Worm (Caenorhabditis elegans): ENCODE data around the gene F38E9.4.

Gene F38E9.4

ce11 chrX:16416790-16417330, 34.9 kb upstream of the F38E9.4 start, which contains the start of gene eat-17:
Gene eat-17 (minus strand): TSS chrX:16416840.
- TF ChIP-seq C06A6.2 (GFP tag; conservative IDR thresholded peaks at IDR 0.05) (no peak), efl-1 (GFP tag; optimal IDR thresholded peaks at IDR 0.05) (no peak), F57C9.4 (tag; optimal IDR thresholded peaks at IDR 0.05) (no peak), aptf-3 (GFP tag; IDR thresholded peaks at IDR 0.05) (0 out of 2 replicates have a peak, but pooled peaks have one; percentile 19), zfh-2 (GFP tag; conservative IDR thresholded peaks at IDR 0.05) (peak; percentile 88)

- no peak for TF ChIP-seq snpc-4 (GFP tag; optimal IDR thresholded peaks at IDR 0.05)
- no peak for TF ChIP-seq snpc-4 (tag; optimal IDR thresholded peaks at IDR 0.05)
- no peak for TF ChIP-seq sdz-38 (tag; optimal IDR thresholded peaks at IDR 0.05)
- TF ChIP-seq Y56A3A.18 (GFP tag; IDR thresholded peaks at IDR 0.05) = no peak
- TF ChIP-seq C06A6.2 (GFP tag; conservative IDR thresholded peaks at IDR 0.05) = no peak
- TF ChIP-seq chd-7 (tag; optimal IDR thresholded peaks at IDR 0.05) = no peak
- TF ChIP-seq madf-8 (GFP tag; conservative IDR thresholded peaks at IDR 0.05) = peak; percentile 70
- TF ChIP-seq die-1 (tag; optimal IDR thresholded peaks at IDR 0.05) = no peak
- no peak for TF ChIP-seq F49E8.2 (tag; optimal IDR thresholded peaks at IDR 0.05; ENCODE audit: insufficient read depth)
- TF ChIP-seq somi-1 (GFP tag; optimal IDR thresholded peaks at IDR 0.05) = no peak
- no peak for TF ChIP-seq ztf-28 (GFP tag; IDR thresholded peaks at IDR 0.05)
- no peak for TF ChIP-seq F22D6.2 (tag; optimal IDR thresholded peaks at IDR 0.05)
- TF ChIP-seq egrh-3 (GFP tag; IDR thresholded peaks at IDR 0.05) = 0 out of 2 replicates have a peak, but pooled peaks have one; percentile 19
- TF ChIP-seq ztf-3 (GFP tag; optimal IDR thresholded peaks at IDR 0.05) = no peak
- TF ChIP-seq nhr-179 (tag; optimal IDR thresholded peaks at IDR 0.05) = no peak
- no peak for TF ChIP-seq Y53F4B.3 (GFP tag; IDR thresholded peaks at IDR 0.05)
- TF ChIP-seq dpl-1 (GFP tag; optimal IDR thresholded peaks at IDR 0.05) = peak; percentile 28
- no peak for TF ChIP-seq lin-40 (tag; optimal IDR thresholded peaks at IDR 0.05)
- no peak for TF ChIP-seq Y95B8A.8 (GFP tag; IDR thresholded peaks at IDR 0.05)
- no peak for TF ChIP-seq egl-18 (GFP tag; IDR thresholded peaks at IDR 0.05)
- peak; percentile 75 for TF ChIP-seq efl-1 (GFP tag; optimal IDR thresholded peaks at IDR 0.05)
These were observed 33.3 kb upstream of the F38E9.4 start for ce11 chrX:16418396-16418795.

- TF ChIP-seq hmg-1.2 (GFP tag; IDR thresholded peaks at IDR 0.05) (no peak), F22D6.2 (tag; optimal IDR thresholded peaks at IDR 0.05) (no peak), pbrm-1 (GFP tag; IDR thresholded peaks at IDR 0.05) (no peak), D2030.7 (GFP tag; IDR thresholded peaks at IDR 0.05) (no peak), F23B12.7 (tag; optimal IDR thresholded peaks at IDR 0.05; ENCODE audit: insufficient read depth) (no peak), F52B5.7 (tag; optimal IDR thresholded peaks at IDR 0.05) (no peak), fkh-3 (tag; optimal IDR thresholded peaks at IDR 0.05) (no peak), hsf-1 (GFP tag; IDR thresholded peaks at IDR 0.05) (no peak), bed-2 (GFP tag; IDR thresholded peaks at IDR 0.05) (no peak), mes-4 (tag; optimal IDR thresholded peaks at IDR 0.05) (no peak), snpc-1.3 (tag; optimal IDR thresholded peaks at IDR 0.05; ENCODE audit: insufficient read depth) (no peak)
These were observed 19.6 kb upstream of the F38E9.4 start, which contains the start of gene F38E9.6 for ce11 chrX:16432143-16432542. Gene F38E9.6 (plus strand): TSS chrX:16432443.

ce11 chrX:16440949-16441348, 10.8 kb upstream of the F38E9.4 start:
- TF ChIP-seq xnd-1 (tag; optimal IDR thresholded peaks at IDR 0.05) (no peak), lin-35 (GFP tag; optimal IDR thresholded peaks at IDR 0.05) (no peak), zim-3 (tag; optimal IDR thresholded peaks at IDR 0.05) (no peak), snpc-3.4 (tag; optimal IDR thresholded peaks at IDR 0.05) (peak; percentile 23), chd-7 (tag; optimal IDR thresholded peaks at IDR 0.05) (no peak), hlh-26 (GFP tag; conservative IDR thresholded peaks at IDR 0.05) (no peak), madf-10 (tag; optimal IDR thresholded peaks at IDR 0.05) (no peak), attf-6 (GFP tag; IDR thresholded peaks at IDR 0.05) (no peak), Y79H2A.3 (GFP tag; conservative IDR thresholded peaks at IDR 0.05) (no peak), ceh-40 (GFP tag; IDR thresholded peaks at IDR 0.05) (no peak), F39B2.1 (GFP tag; IDR thresholded peaks at IDR 0.05) (no peak), aptf-3 (GFP tag; IDR thresholded peaks at IDR 0.05) (no peak), ceh-100 (GFP tag; IDR thresholded peaks at IDR 0.05) (no peak)
